Worm (Caenorhabditis elegans) whole organism, L1 larva: ENCODE results near the gene C45G9.12.

Source experiments
- alr-1 ChIP-seq: fragments of 200-800 bp; sonication (Bioruptor generic); optimal IDR thresholded peaks from 2 replicates; lab custom pipeline; 2018; ENCODE audit warnings: borderline replicate concordance, mild to moderate bottlenecking, missing genetic modification characterization, missing compliant biosample characterization
- dpl-1 ChIP-seq, 3 experiments: fragments of 150-350 bp in 2 of 3; sonication (generic microtip) in 1 of 3; optimal IDR thresholded peaks; 2 replicates each; lab custom pipeline; 2014 to 2017; ENCODE audit warnings: missing biosample characterization in 3 of 3, missing genetic modification characterization in 3 of 3, missing genetic modification reagents in 3 of 3
- lir-3 ChIP-seq: sonication (generic microtip); optimal IDR thresholded peaks from 2 replicates; lab custom pipeline; 2016; ENCODE audit warnings: mild to moderate bottlenecking, missing genetic modification characterization, moderate library complexity, missing compliant biosample characterization; ENCODE audit not compliant: poor library complexity
- lsy-2 ChIP-seq, 2 experiments: fragments of 150-350 bp; optimal IDR thresholded peaks; 2 replicates each; lab custom pipeline; 2014; ENCODE audit warnings: missing biosample characterization in 2 of 2, missing genetic modification characterization in 2 of 2
- nhr-237 ChIP-seq: fragments of 150-350 bp; optimal IDR thresholded peaks from 2 replicates; lab custom pipeline; 2014; ENCODE audit warnings: missing biosample characterization, missing genetic modification characterization
- nhr-28 ChIP-seq: fragments of 150-350 bp; optimal IDR thresholded peaks from 2 replicates; lab custom pipeline; 2014; ENCODE audit warnings: missing biosample characterization, missing genetic modification characterization
- nhr-47 ChIP-seq: sonication (generic microtip); optimal IDR thresholded peaks from 2 replicates; lab custom pipeline; 2016; ENCODE audit warnings: mild to moderate bottlenecking, missing genetic modification characterization, moderate library complexity, missing compliant biosample characterization

- TF ChIP-seq lsy-2 (tag; optimal IDR thresholded peaks at IDR 0.05; lab: Kevin White, UChicago) (no peak), nhr-237 (tag; lab: Kevin White, UChicago) (no peak), nhr-28 (tag; lab: Kevin White, UChicago) (no peak), nhr-47 (tag; lab: Kevin White, UChicago) (no peak), alr-1 (tag; lab: Kevin White, UChicago) (no peak), dpl-1 (GFP tag; optimal IDR thresholded peaks at IDR 0.05; lab: Kevin White, UChicago) (no peak), lir-3 (tag; lab: Kevin White, UChicago) (no peak)
Observed at ce11 chrIII:5094506-5094905, 23.1 kb upstream of the C45G9.12 start, which contains the start of gene F54D8.10.
